Fruit fly (Drosophila melanogaster): ENCODE results near the gene CG45603.
A peak's percentile ranks its signal among the peaks of the same experiment; 100 is the strongest.

The CG45603 gene

dm6 chrX:12242375-12242774 lies 32.1 kb upstream of the CG45603 start (continued):
- TF ChIP-seq MTF-1 (GFP tag; optimal IDR thresholded peaks at IDR 0.05; ENCODE audit: borderline replicate concordance) (no peak), CG6683 (GFP tag; optimal IDR thresholded peaks at IDR 0.05) (no peak), Sry-β (GFP tag; optimal IDR thresholded peaks at IDR 0.05) (no peak), CG4854 (GFP tag; optimal IDR thresholded peaks at IDR 0.05) (no peak), ac (GFP tag; optimal IDR thresholded peaks at IDR 0.05) (no peak), trh (GFP tag; optimal IDR thresholded peaks at IDR 0.05) (peak; percentile 9), hth (optimal IDR thresholded peaks at IDR 0.05) (no peak), CG9727 (GFP tag; optimal IDR thresholded peaks at IDR 0.05) (peak; percentile 32), NFAT (GFP tag; IDR thresholded peaks at IDR 0.05) (no peak), Hsf (GFP tag; optimal IDR thresholded peaks at IDR 0.05) (peak; percentile 15), bcd (GFP tag; optimal IDR thresholded peaks at IDR 0.05) (peak; percentile 31), CG7839 (tag; optimal IDR thresholded peaks at IDR 0.05) (peak; percentile 73), Xbp1 (GFP tag; optimal IDR thresholded peaks at IDR 0.05) (peak; percentile 59), CG4360 (GFP tag; IDR thresholded peaks at IDR 0.05) (no peak), ERR (GFP tag; optimal IDR thresholded peaks at IDR 0.05) (no peak), maf-S (GFP tag; optimal IDR thresholded peaks at IDR 0.05) (no peak), p53 (GFP tag; optimal IDR thresholded peaks at IDR 0.05) (no peak), schlank (tag; optimal IDR thresholded peaks at IDR 0.05) (no peak), Rfx (GFP tag; IDR thresholded peaks at IDR 0.05) (no peak), Spps (tag; optimal IDR thresholded peaks at IDR 0.05) (peak; percentile 40), CG2120 (GFP tag; optimal IDR thresholded peaks at IDR 0.05) (no peak), CG11247 (GFP tag; IDR thresholded peaks at IDR 0.05) (no peak), Lpt (GFP tag; optimal IDR thresholded peaks at IDR 0.05) (no peak), vnd (GFP tag; IDR thresholded peaks at IDR 0.05; ENCODE audit: partially characterized antibody) (no peak), NC2β (GFP tag; optimal IDR thresholded peaks at IDR 0.05) (no peak), CG18619 (GFP tag; optimal IDR thresholded peaks at IDR 0.05) (peak; percentile 8), CG10366 (GFP tag; IDR thresholded peaks at IDR 0.05) (peak; percentile 42), lola (GFP tag; optimal IDR thresholded peaks at IDR 0.05) (peak in 1 of 3 experiments; percentile 65), zfh1 (GFP tag; IDR thresholded peaks at IDR 0.05) (peak; percentile 65; the same call in 1 of the 3 replicates), CG7745 (tag; optimal IDR thresholded peaks at IDR 0.05) (no peak), nerfin-2 (GFP tag; IDR thresholded peaks at IDR 0.05; ENCODE audit: partially characterized antibody) (no peak), Asciz (GFP tag; optimal IDR thresholded peaks at IDR 0.05) (peak; percentile 63), Max (GFP tag; optimal IDR thresholded peaks at IDR 0.05) (no peak), Hr78 (GFP tag; optimal IDR thresholded peaks at IDR 0.05) (no peak), zen2 (GFP tag; IDR thresholded peaks at IDR 0.05; ENCODE audit: partially characterized antibody) (no peak), bsh (GFP tag; optimal IDR thresholded peaks at IDR 0.05) (peak in 1 of 2 experiments; percentile 88), CG32532 (GFP tag; IDR thresholded peaks at IDR 0.05) (no peak), klu (GFP tag; IDR thresholded peaks at IDR 0.05) (no peak), Optix (GFP tag; IDR thresholded peaks at IDR 0.05) (peak; percentile 18; the same call in 1 of the 3 replicates), gro (GFP tag; optimal IDR thresholded peaks at IDR 0.05) (no peak), CG15073 (GFP tag; optimal IDR thresholded peaks at IDR 0.05) (no peak), CG34422 (GFP tag; IDR thresholded peaks at IDR 0.05) (peak; percentile 43; the same call in 2 of the 3 replicates), Doc2 (GFP tag; IDR thresholded peaks at IDR 0.05) (no peak), BtbVII (GFP tag; optimal IDR thresholded peaks at IDR 0.05) (no peak), CG31365 (tag; optimal IDR thresholded peaks at IDR 0.05) (no peak), CG34224 (GFP tag; IDR thresholded peaks at IDR 0.05; ENCODE audit: partially characterized antibody) (no peak), scrt (GFP tag; optimal IDR thresholded peaks at IDR 0.05) (no peak), lbe (GFP tag; optimal IDR thresholded peaks at IDR 0.05) (no peak), CG10209 (GFP tag; optimal IDR thresholded peaks at IDR 0.05) (peak; percentile 58), Ptx1 (GFP tag; IDR thresholded peaks at IDR 0.05) (peak; percentile 65), emc (GFP tag; optimal IDR thresholded peaks at IDR 0.05) (no peak)
